Worm (Caenorhabditis elegans) whole organism, L4 larva: ENCODE results near the gene R148.3.

Source experiments
- T26A8.4 ChIP-seq: fragments of 200-800 bp; sonication (Bioruptor generic); IDR thresholded peaks from 2 replicates; pipeline ENCODE4 v1.3.6; 2022; ENCODE audit warnings: missing genetic modification characterization, missing compliant biosample characterization
- ama-1 ChIP-seq: fragments of 150-350 bp; optimal IDR thresholded peaks from 2 replicates; lab custom pipeline; 2014; ENCODE audit warnings: inconsistent platforms, mixed read lengths
- cey-2 ChIP-seq: sonication (generic microtip); optimal IDR thresholded peaks from 3 replicates; lab custom pipeline; 2017; ENCODE audit warnings: missing genetic modification characterization, mild to moderate bottlenecking, missing compliant biosample characterization, antibody characterized with exemption, borderline replicate concordance; ENCODE audit not compliant: insufficient read depth
- dmd-6 ChIP-seq: fragments of 200-800 bp; sonication (Bioruptor generic); IDR thresholded peaks from 2 replicates; pipeline ENCODE4 v1.3.6; 2022; ENCODE audit warnings: missing genetic modification reagents, missing genetic modification characterization, missing compliant biosample characterization
- egl-27 ChIP-seq: sonication (generic microtip); optimal IDR thresholded peaks from 3 replicates; lab custom pipeline; 2017; ENCODE audit warnings: missing biosample characterization, missing genetic modification reagents, missing genetic modification characterization
- fos-1 ChIP-seq: fragments of 150-350 bp; optimal IDR thresholded peaks from 2 replicates; lab custom pipeline; 2014; ENCODE audit warnings: missing biosample characterization, missing genetic modification characterization
- hlh-11 ChIP-seq: fragments of 200-800 bp; sonication (Bioruptor generic); optimal IDR thresholded peaks from 2 replicates; lab custom pipeline; 2018; ENCODE audit warnings: mild to moderate bottlenecking, missing genetic modification characterization, missing compliant biosample characterization
- nhr-11 ChIP-seq: fragments of 150-350 bp; optimal IDR thresholded peaks from 2 replicates; lab custom pipeline; 2014; ENCODE audit warnings: missing biosample characterization, missing genetic modification characterization
- sdz-12 ChIP-seq: fragments of 200-800 bp; sonication (Bioruptor generic); optimal IDR thresholded peaks from 2 replicates; lab custom pipeline; 2018; ENCODE audit warnings: mild to moderate bottlenecking, missing genetic modification characterization, missing compliant biosample characterization
- snpc-4 ChIP-seq: fragments of 150-350 bp; optimal IDR thresholded peaks from 2 replicates; lab custom pipeline; 2014; ENCODE audit warnings: missing biosample characterization, missing genetic modification characterization
- tag-97 ChIP-seq: fragments of 200-800 bp; sonication (Bioruptor generic); IDR thresholded peaks from 2 replicates; pipeline ENCODE4 v1.3.6; 2022; ENCODE audit warnings: missing genetic modification characterization, missing compliant biosample characterization
- unc-62 ChIP-seq, 3 experiments: fragments of 150-350 bp in 1 of 3; sonication (generic microtip); optimal IDR thresholded peaks in 2 of 3; peaks in 1 of 3; 1 replicate in 1 of 3; 2 replicates in 2 of 3; lab custom pipeline; 2014 to 2017; ENCODE audit warnings: missing biosample characterization in 3 of 3, missing genetic modification characterization in 3 of 3, missing genetic modification reagents in 3 of 3, missing genotype in 1 of 3
- zfp-3 ChIP-seq: fragments of 200-800 bp; sonication (Bioruptor generic); conservative IDR thresholded peaks from 2 replicates; pipeline ENCODE4 v1.3.6; 2022; ENCODE audit warnings: missing genetic modification reagents, missing genetic modification characterization, missing compliant biosample characterization

DNA sequence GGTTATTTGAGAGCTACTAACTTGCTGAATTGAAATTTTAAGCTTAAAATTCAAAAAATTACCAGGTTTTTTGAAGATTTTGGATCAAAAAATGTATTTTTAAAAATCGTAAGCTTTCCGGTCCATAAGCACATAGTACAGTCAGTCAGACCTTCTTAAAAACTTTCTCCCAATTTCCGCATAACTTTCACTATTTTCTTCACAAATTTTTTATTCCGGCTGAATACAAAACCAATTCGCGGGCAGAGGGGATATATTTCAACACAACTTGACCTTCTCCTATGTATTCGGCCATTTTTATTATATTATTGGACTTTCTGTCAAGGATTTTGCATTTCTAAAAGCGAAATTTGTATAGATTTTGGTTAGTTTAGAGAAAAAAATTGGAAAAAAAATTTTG is 14.6 kb upstream of the R148.3 start:
- no peak for TF ChIP-seq tag-97 (GFP tag; lab: Robert Waterston, UW)
- no peak for TF ChIP-seq hlh-11
- TF ChIP-seq nhr-11 (tag; lab: Kevin White, UChicago), result no peak
- no peak for TF ChIP-seq T26A8.4 (GFP tag; lab: Robert Waterston, UW)
- no peak for TF ChIP-seq unc-62 (GFP tag; optimal IDR thresholded peaks at IDR 0.05 in 1 of 2; lab: Kevin White, UChicago)
- TF ChIP-seq unc-62 (tag; optimal IDR thresholded peaks at IDR 0.05; lab: Kevin White, UChicago), result no peak
- no peak for TF ChIP-seq dmd-6
- TF ChIP-seq snpc-4 (tag; lab: Kevin White, UChicago), result no peak
- no peak for TF ChIP-seq egl-27 (tag; lab: Kevin White, UChicago)
- no peak for TF ChIP-seq ama-1 (lab: Kevin White, UChicago)
- TF ChIP-seq zfp-3, result no peak
- TF ChIP-seq sdz-12, result no peak
- TF ChIP-seq cey-2 (tag; lab: Kevin White, UChicago), result no peak
- TF ChIP-seq fos-1, result no peak
